Worm (Caenorhabditis elegans): Measurements from ENCODE around the gene math-24.

math-24 gene

ce11 chrII:1922665-1923187 is 22.7 kb downstream of the math-24 start, which contains the start of the genes bath-2 and F52C6.4:
bath-2 (minus strand) TSS chrII:1922765.
F52C6.4 (plus strand) TSS chrII:1923137.
- TF ChIP-seq aha-1 (tag) (peak; percentile 5), nhr-237 (tag; optimal IDR thresholded peaks at IDR 0.05) (no peak), attf-4 (tag; optimal IDR thresholded peaks at IDR 0.05) (no peak), Y5F2A.4 (GFP tag; optimal IDR thresholded peaks at IDR 0.05) (no peak), lin-1 (GFP tag; IDR thresholded peaks at IDR 0.05) (no peak), ceh-62 (tag; optimal IDR thresholded peaks at IDR 0.05) (no peak)

ce11 chrII:1924459-1924858 is 24.4 kb downstream of the math-24 start, which contains the start of gene F52C6.3:
F52C6.3 (plus strand) TSS chrII:1924759.
- TF ChIP-seq dpl-1 (GFP tag; optimal IDR thresholded peaks at IDR 0.05), result no peak
- TF ChIP-seq ctbp-1 (GFP tag; IDR thresholded peaks at IDR 0.05), result no peak
- TF ChIP-seq pqm-1 (tag; optimal IDR thresholded peaks at IDR 0.05), result no peak

ce11 chrII:1926162-1926561 is 26.1 kb downstream of the math-24 start, which contains the start of gene F52C6.2:
F52C6.2 (plus strand) TSS chrII:1926462.
- TF ChIP-seq daf-19 (GFP tag; conservative IDR thresholded peaks at IDR 0.05) (no peak), ceh-20 (GFP tag; IDR thresholded peaks at IDR 0.05) (no peak), dpl-1 (GFP tag; optimal IDR thresholded peaks at IDR 0.05) (no peak), zfp-3 (GFP tag; conservative IDR thresholded peaks at IDR 0.05) (no peak), pha-4 (GFP tag; IDR thresholded peaks at IDR 0.05) (no peak), pha-4 (tag; optimal IDR thresholded peaks at IDR 0.05) (no peak), snpc-1.2 (GFP tag; IDR thresholded peaks at IDR 0.05) (no peak), hmg-1.1 (GFP tag; IDR thresholded peaks at IDR 0.05) (no peak), hlh-30 (tag; optimal IDR thresholded peaks at IDR 0.05; ENCODE audit: insufficient read depth) (no peak), D1046.2 (GFP tag; IDR thresholded peaks at IDR 0.05) (no peak), ctbp-1 (GFP tag; IDR thresholded peaks at IDR 0.05) (no peak), mxl-2 (GFP tag; conservative IDR thresholded peaks at IDR 0.05) (no peak), T26A8.4 (GFP tag; IDR thresholded peaks at IDR 0.05) (no peak)

DNA sequence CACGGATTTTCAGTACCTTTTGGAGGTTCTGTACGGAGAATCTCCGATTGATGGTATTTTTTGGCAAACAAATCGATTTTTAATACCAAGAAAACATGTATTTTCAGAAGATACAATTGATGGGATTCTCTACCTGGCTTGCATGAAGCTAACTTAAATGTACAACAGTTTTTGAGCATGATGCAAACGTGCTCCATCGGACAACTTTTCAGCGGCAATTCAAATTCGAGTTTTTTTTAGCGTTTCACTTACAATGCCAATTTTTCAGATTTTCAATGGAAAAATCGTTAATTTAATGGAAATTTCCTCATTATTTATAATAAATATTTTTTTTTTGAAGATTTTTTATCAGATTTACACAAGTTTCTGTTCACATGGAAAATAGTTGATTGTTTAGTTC is 28.5 kb downstream of the math-24 start:
- TF ChIP-seq lin-38 (GFP tag; IDR thresholded peaks at IDR 0.05) (peak; percentile 30; the same call in 1 of the 2 replicates), aha-1 (tag) (peak; percentile 25), Y5F2A.4 (GFP tag; optimal IDR thresholded peaks at IDR 0.05) (no peak)

- TF ChIP-seq nhr-41 (GFP tag; IDR thresholded peaks at IDR 0.05), result no peak
- no peak for TF ChIP-seq ceh-20 (GFP tag; IDR thresholded peaks at IDR 0.05)
- TF ChIP-seq php-3 (GFP tag; IDR thresholded peaks at IDR 0.05), result peak; percentile 78
- TF ChIP-seq lin-29 (GFP tag; IDR thresholded peaks at IDR 0.05), result no peak
- no peak for TF ChIP-seq gei-8 (GFP tag; optimal IDR thresholded peaks at IDR 0.05)
- TF ChIP-seq daf-16 (GFP tag; optimal IDR thresholded peaks at IDR 0.05), result no peak
- no peak for TF ChIP-seq daf-16 (tag; optimal IDR thresholded peaks at IDR 0.05)
These were observed 39.6 kb downstream of the math-24 start, which contains the start of gene ZK250.13 for ce11 chrII:1939652-1940051. ZK250.13 (minus strand) TSS chrII:1939752.

DNA sequence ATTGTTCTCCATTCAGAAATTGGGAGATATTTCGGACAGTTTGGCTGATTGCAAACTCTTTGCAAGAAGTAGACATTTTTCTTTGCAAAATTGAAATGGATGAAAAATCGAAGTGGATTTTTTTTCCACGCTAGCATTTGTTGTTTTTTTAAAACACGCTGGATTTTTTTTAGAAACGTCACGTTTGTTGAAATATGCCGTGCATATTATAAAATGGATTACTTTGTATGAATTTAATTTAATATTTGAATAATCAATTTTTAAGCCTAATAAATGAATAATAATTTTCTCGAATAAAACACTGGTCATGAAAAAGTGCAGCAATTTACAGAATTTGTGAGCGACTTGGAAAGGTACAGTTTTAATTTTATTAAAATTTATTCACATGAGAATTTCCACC is 45.1 kb downstream of the math-24 start, which contains the start of gene ZK250.14:
Gene ZK250.14 (minus strand): TSS at position 101 of the 400 bp plus-strand sequence.
- TF ChIP-seq lsy-2 (tag; optimal IDR thresholded peaks at IDR 0.05) (no peak), aly-2 (tag; optimal IDR thresholded peaks at IDR 0.05) (no peak), F49E8.2 (tag; optimal IDR thresholded peaks at IDR 0.05; ENCODE audit: borderline replicate concordance) (no peak), fos-1 (tag; optimal IDR thresholded peaks at IDR 0.05) (no peak)

Measured in whole organism, L4 larva.